Fruit fly (Drosophila melanogaster): ENCODE results near the gene CG5262.

DNA sequence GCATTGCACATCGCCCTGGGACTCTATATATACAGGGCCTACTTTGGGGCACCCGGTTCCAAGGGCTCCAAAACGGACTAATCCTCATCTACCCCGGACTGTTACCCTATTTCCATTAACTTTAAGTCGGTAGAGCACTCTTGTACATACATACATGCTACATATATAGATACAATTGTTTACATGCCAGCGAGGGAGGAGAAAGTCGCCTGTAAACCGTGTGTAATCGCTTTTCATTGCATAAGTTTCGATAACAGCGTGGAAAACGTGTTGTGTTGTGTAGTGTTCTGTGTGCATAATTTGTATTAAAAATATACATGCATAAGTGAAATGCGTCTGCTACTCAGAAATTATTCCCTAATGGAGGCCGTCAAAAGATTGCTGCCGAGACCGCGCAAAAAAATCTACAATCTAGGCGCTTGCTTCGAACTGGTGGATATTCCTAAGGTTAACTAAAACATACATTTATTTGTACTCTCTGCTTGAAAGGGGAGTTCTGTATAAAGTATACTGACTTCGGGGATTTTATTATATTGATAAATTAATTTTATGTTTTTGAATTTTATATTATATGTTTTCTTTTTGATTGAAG, 44.0 kb upstream of the CG5262 start, which contains the start of gene isoQC:
- TF ChIP-seq CG8478 (optimal IDR thresholded peaks at IDR 0.05) (no peak), CTCF (optimal IDR thresholded peaks at IDR 0.05) (no peak)
